Worm (Caenorhabditis elegans): ENCODE measurements around the gene lntl-1.

ce11 chrIV:5757762-5758161, 49.1 kb downstream of the lntl-1 start, which contains the start of gene nhr-46:
- TF ChIP-seq ama-1 (optimal IDR thresholded peaks at IDR 0.05) (no peak), ama-1 (GFP tag; optimal IDR thresholded peaks at IDR 0.05) (no peak), rec-8 (tag; optimal IDR thresholded peaks at IDR 0.05) (no peak), dpl-1 (GFP tag; optimal IDR thresholded peaks at IDR 0.05) (no peak), let-526 (GFP tag; IDR thresholded peaks at IDR 0.05) (no peak), sea-2 (GFP tag; IDR thresholded peaks at IDR 0.05) (no peak), nfya-1 (tag; optimal IDR thresholded peaks at IDR 0.05; ENCODE audit: borderline replicate concordance, insufficient read depth) (no peak), efl-1 (GFP tag; optimal IDR thresholded peaks at IDR 0.05) (no peak), ztf-18 (tag; optimal IDR thresholded peaks at IDR 0.05) (no peak), lir-1 (GFP tag; conservative IDR thresholded peaks at IDR 0.05) (no peak), F55B11.4 (tag; optimal IDR thresholded peaks at IDR 0.05; ENCODE audit: borderline replicate concordance, insufficient read depth) (no peak), snpc-4 (GFP tag; optimal IDR thresholded peaks at IDR 0.05) (no peak), snpc-4 (tag; optimal IDR thresholded peaks at IDR 0.05) (no peak), madf-8 (GFP tag; conservative IDR thresholded peaks at IDR 0.05) (no peak), madf-10 (tag; optimal IDR thresholded peaks at IDR 0.05) (no peak)
